Worm (Caenorhabditis elegans) whole organism, L3 larva: ENCODE measurements around the gene Y43C5B.3.

Experiments used
- aly-2 ChIP-seq: fragments of 150-350 bp; optimal IDR thresholded peaks from 2 replicates; lab custom pipeline; 2014; ENCODE audit warnings: missing biosample characterization, missing genetic modification characterization
- ceh-16 ChIP-seq: sonication (generic microtip); optimal IDR thresholded peaks from 2 replicates; lab custom pipeline; 2017; ENCODE audit warnings: missing biosample characterization, missing genetic modification characterization
- ceh-28 ChIP-seq: fragments of 150-350 bp; optimal IDR thresholded peaks from 2 replicates; lab custom pipeline; 2014; ENCODE audit warnings: missing biosample characterization, missing genetic modification reagents, missing genetic modification characterization
- ceh-9 ChIP-seq: sonication (generic microtip); optimal IDR thresholded peaks from 2 replicates; lab custom pipeline; 2018; ENCODE audit warnings: missing biosample characterization, missing genetic modification characterization
- egl-5 ChIP-seq: fragments of 150-350 bp; optimal IDR thresholded peaks from 2 replicates; lab custom pipeline; 2017; ENCODE audit warnings: missing biosample characterization, missing genetic modification reagents, missing genetic modification characterization, inconsistent platforms
- elt-1 ChIP-seq: fragments of 150-350 bp; optimal IDR thresholded peaks from 2 replicates; lab custom pipeline; 2014; ENCODE audit warnings: missing biosample characterization, missing genetic modification characterization
- elt-2 ChIP-seq: sonication (generic microtip); optimal IDR thresholded peaks from 2 replicates; lab custom pipeline; 2016; ENCODE audit warnings: missing genetic modification reagents, mild to moderate bottlenecking, missing genetic modification characterization, missing compliant biosample characterization
- elt-3 ChIP-seq, 3 experiments: fragments of 150-350 bp in 1 of 3; sonication (generic microtip) in 2 of 3; optimal IDR thresholded peaks; 2 replicates in 2 of 3; 4 replicates in 1 of 3; lab custom pipeline; 2014 to 2017; ENCODE audit warnings: missing biosample characterization in 3 of 3, missing genetic modification characterization in 3 of 3
- eor-1 ChIP-seq, 2 experiments: fragments of 150-350 bp; optimal IDR thresholded peaks; 2 replicates each; lab custom pipeline; 2014 to 2018; ENCODE audit warnings: missing biosample characterization in 2 of 2, missing genetic modification characterization in 2 of 2
- fkh-10 ChIP-seq: sonication (generic microtip); optimal IDR thresholded peaks from 2 replicates; lab custom pipeline; 2017; ENCODE audit warnings: missing biosample characterization, missing genetic modification reagents, missing genetic modification characterization
- fos-1 ChIP-seq: fragments of 150-350 bp; optimal IDR thresholded peaks from 2 replicates; lab custom pipeline; 2014; ENCODE audit warnings: missing biosample characterization, missing genetic modification characterization
- hmg-11 ChIP-seq: sonication (generic microtip); optimal IDR thresholded peaks from 2 replicates; lab custom pipeline; 2016; ENCODE audit warnings: missing genetic modification characterization, missing compliant biosample characterization
- jun-1 ChIP-seq: fragments of 150-350 bp; optimal IDR thresholded peaks from 2 replicates; lab custom pipeline; 2014; ENCODE audit warnings: missing biosample characterization, missing genetic modification reagents, missing genetic modification characterization
- lin-15B ChIP-seq: fragments of 150-350 bp; optimal IDR thresholded peaks from 2 replicates; lab custom pipeline; 2014; ENCODE audit warnings: missing biosample characterization, missing genetic modification characterization
- lin-39 ChIP-seq: fragments of 150-350 bp; optimal IDR thresholded peaks from 2 replicates; lab custom pipeline; 2018; ENCODE audit warnings: missing biosample characterization, missing genetic modification reagents, missing genetic modification characterization
- lsy-12 ChIP-seq: sonication (generic microtip); optimal IDR thresholded peaks from 2 replicates; lab custom pipeline; 2016; ENCODE audit warnings: mild to moderate bottlenecking, missing genetic modification characterization, missing compliant biosample characterization
- mdl-1 ChIP-seq: fragments of 150-350 bp; optimal IDR thresholded peaks from 2 replicates; lab custom pipeline; 2014; ENCODE audit warnings: missing biosample characterization, missing genetic modification characterization
- mml-1 ChIP-seq: fragments of 150-350 bp; sonication (generic microtip); optimal IDR thresholded peaks from 3 replicates; lab custom pipeline; 2014; ENCODE audit warnings: missing biosample characterization, missing genetic modification characterization
- nfya-1 ChIP-seq: sonication (generic microtip); optimal IDR thresholded peaks from 2 replicates; lab custom pipeline; 2017; ENCODE audit warnings: missing genetic modification characterization, mild to moderate bottlenecking, missing compliant biosample characterization, antibody characterized with exemption, moderate library complexity; ENCODE audit not compliant: insufficient read depth
- nhr-237 ChIP-seq: fragments of 150-350 bp; optimal IDR thresholded peaks from 2 replicates; lab custom pipeline; 2014; ENCODE audit warnings: missing biosample characterization, missing genetic modification characterization
- nhr-25 ChIP-seq: sonication (generic microtip); optimal IDR thresholded peaks from 2 replicates; lab custom pipeline; 2017; ENCODE audit warnings: missing biosample characterization, missing genetic modification characterization
- nhr-43 ChIP-seq: sonication (generic microtip); optimal IDR thresholded peaks from 2 replicates; lab custom pipeline; 2016; ENCODE audit warnings: mild to moderate bottlenecking, missing genetic modification characterization, missing compliant biosample characterization; ENCODE audit not compliant: poor library complexity, severe bottlenecking
- nhr-76 ChIP-seq: fragments of 150-350 bp; sonication (generic microtip); optimal IDR thresholded peaks from 5 replicates; lab custom pipeline; 2014; ENCODE audit warnings: missing biosample characterization, missing genetic modification characterization
- nhr-77 ChIP-seq: fragments of 150-350 bp; optimal IDR thresholded peaks from 2 replicates; lab custom pipeline; 2014; ENCODE audit warnings: missing biosample characterization, missing genetic modification characterization
- pha-4 ChIP-seq: fragments of 150-350 bp; optimal IDR thresholded peaks from 2 replicates; lab custom pipeline; 2014; ENCODE audit warnings: missing biosample characterization, missing genetic modification reagents, missing genetic modification characterization
- pqm-1 ChIP-seq: fragments of 150-350 bp; optimal IDR thresholded peaks from 2 replicates; lab custom pipeline; 2017; ENCODE audit warnings: missing biosample characterization, missing genetic modification characterization, inconsistent platforms
- sea-2 ChIP-seq: fragments of 150-350 bp; sonication (generic microtip); optimal IDR thresholded peaks from 4 replicates; lab custom pipeline; 2014; ENCODE audit warnings: missing biosample characterization, missing genetic modification reagents, missing genetic modification characterization
- skn-1 ChIP-seq: fragments of 150-350 bp; optimal IDR thresholded peaks from 2 replicates; lab custom pipeline; 2014; ENCODE audit warnings: missing biosample characterization, missing genetic modification characterization
- snpc-4 ChIP-seq: fragments of 150-350 bp; optimal IDR thresholded peaks from 2 replicates; lab custom pipeline; 2014; ENCODE audit warnings: missing biosample characterization, missing genetic modification characterization
- tbx-2 ChIP-seq: sonication (generic microtip); optimal IDR thresholded peaks from 2 replicates; lab custom pipeline; 2016; ENCODE audit warnings: mild to moderate bottlenecking, missing genetic modification characterization, missing compliant biosample characterization
- unc-39 ChIP-seq: sonication (generic microtip); optimal IDR thresholded peaks from 4 replicates; lab custom pipeline; 2017; ENCODE audit warnings: missing biosample characterization, missing genetic modification characterization
- unc-62 ChIP-seq: fragments of 150-350 bp; sonication (generic microtip); optimal IDR thresholded peaks from 4 replicates; lab custom pipeline; 2014; ENCODE audit warnings: missing biosample characterization, missing genetic modification reagents, missing genetic modification characterization
- ztf-11 ChIP-seq: fragments of 150-350 bp; optimal IDR thresholded peaks from 2 replicates; lab custom pipeline; 2014; ENCODE audit warnings: missing biosample characterization, missing genetic modification characterization

Gene Y43C5B.3

ce11 chrIV:10345990-10346389 lies 4.4 kb upstream of the Y43C5B.3 start (continued):
- TF ChIP-seq elt-3 (tag; optimal IDR thresholded peaks at IDR 0.05; lab: Kevin White, UChicago) (no peak), elt-2 (tag; lab: Kevin White, UChicago) (peak; percentile 4), ceh-9 (tag; lab: Kevin White, UChicago) (no peak), snpc-4 (tag; lab: Kevin White, UChicago) (peak; percentile 25), egl-5 (tag; lab: Kevin White, UChicago) (peak; percentile 33)

ce11 chrIV:10346948-10347347 lies 3.4 kb upstream of the Y43C5B.3 start:
- TF ChIP-seq nhr-76 (tag; lab: Kevin White, UChicago): no peak
- TF ChIP-seq hmg-11 (tag; lab: Kevin White, UChicago): no peak
- no peak for TF ChIP-seq elt-1
- no peak for TF ChIP-seq fos-1 (tag; lab: Kevin White, UChicago)
- TF ChIP-seq eor-1 (tag; optimal IDR thresholded peaks at IDR 0.05; lab: Kevin White, UChicago): no peak
- no peak for TF ChIP-seq ceh-28 (tag; lab: Kevin White, UChicago)
- TF ChIP-seq fkh-10: no peak
- TF ChIP-seq snpc-4 (tag; lab: Kevin White, UChicago): no peak
- no peak for TF ChIP-seq lin-39 (tag; lab: Kevin White, UChicago)
- no peak for TF ChIP-seq nfya-1 (tag; lab: Kevin White, UChicago)
- no peak for TF ChIP-seq elt-3 (tag; optimal IDR thresholded peaks at IDR 0.05; lab: Kevin White, UChicago)
- no peak for TF ChIP-seq ceh-16
- TF ChIP-seq tbx-2 (tag; lab: Kevin White, UChicago): no peak
- no peak for TF ChIP-seq mdl-1 (tag; lab: Kevin White, UChicago)
- TF ChIP-seq unc-39 (tag; lab: Kevin White, UChicago): no peak
- TF ChIP-seq mml-1 (tag; lab: Kevin White, UChicago): no peak
- no peak for TF ChIP-seq nhr-43 (tag; lab: Kevin White, UChicago)

DNA sequence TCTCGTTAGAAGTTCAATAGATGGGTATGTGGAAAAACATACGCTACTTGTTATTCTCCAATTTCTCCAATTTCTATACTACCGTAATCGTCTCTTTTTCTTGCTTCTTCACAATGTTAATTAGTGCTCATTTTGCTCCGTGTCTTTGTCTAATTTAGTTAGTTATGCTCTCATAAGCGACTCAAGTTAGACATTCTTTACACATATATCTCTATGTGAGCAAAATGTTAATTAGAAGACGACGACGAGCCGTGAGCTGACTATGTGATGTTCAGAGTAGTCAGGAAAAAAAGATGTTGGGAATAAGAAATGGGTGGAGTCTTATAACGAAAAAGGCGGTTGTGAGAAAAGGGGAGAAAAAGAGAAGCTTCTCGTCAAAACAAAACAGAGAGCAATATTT lies 2.9 kb upstream of the Y43C5B.3 start:
- no peak for TF ChIP-seq tbx-2 (tag; lab: Kevin White, UChicago)
- no peak for TF ChIP-seq lsy-12 (tag; lab: Kevin White, UChicago)
- TF ChIP-seq nhr-25 (tag; lab: Kevin White, UChicago): no peak
- TF ChIP-seq fos-1 (tag; lab: Kevin White, UChicago): no peak
- no peak for TF ChIP-seq snpc-4 (tag; lab: Kevin White, UChicago)
- no peak for TF ChIP-seq pha-4 (tag; lab: Kevin White, UChicago)
- TF ChIP-seq ceh-9 (tag; lab: Kevin White, UChicago): no peak
- no peak for TF ChIP-seq ztf-11 (tag; lab: Kevin White, UChicago)
- no peak for TF ChIP-seq nfya-1 (tag; lab: Kevin White, UChicago)
- no peak for TF ChIP-seq lin-39 (tag; lab: Kevin White, UChicago)
- no peak for TF ChIP-seq nhr-77
- no peak for TF ChIP-seq hmg-11 (tag; lab: Kevin White, UChicago)
- TF ChIP-seq unc-62 (GFP tag; lab: Kevin White, UChicago): no peak
- TF ChIP-seq elt-3 (tag; optimal IDR thresholded peaks at IDR 0.05; lab: Kevin White, UChicago): no peak
- no peak for TF ChIP-seq nhr-237 (tag; lab: Kevin White, UChicago)
- no peak for TF ChIP-seq jun-1 (tag; lab: Kevin White, UChicago)

ce11 chrIV:10352243-10352642 lies 1.9 kb downstream of the Y43C5B.3 start, which contains the start of gene Y43C5B.2:
Gene Y43C5B.2 (minus strand): TSS chrIV:10352343.
- TF ChIP-seq ceh-16: no peak
- no peak for TF ChIP-seq egl-5 (tag; lab: Kevin White, UChicago)
- TF ChIP-seq skn-1 (tag; lab: Kevin White, UChicago): no peak
- no peak for TF ChIP-seq unc-39 (tag; lab: Kevin White, UChicago)
- TF ChIP-seq lin-15B (tag; lab: Kevin White, UChicago): no peak
- TF ChIP-seq nfya-1 (tag; lab: Kevin White, UChicago): no peak
- TF ChIP-seq aly-2 (tag; lab: Kevin White, UChicago): no peak
- no peak for TF ChIP-seq sea-2 (GFP tag; lab: Kevin White, UChicago)
- TF ChIP-seq nhr-77: no peak
- no peak for TF ChIP-seq pha-4 (tag; lab: Kevin White, UChicago)
- no peak for TF ChIP-seq nhr-76 (tag; lab: Kevin White, UChicago)
- TF ChIP-seq elt-1: no peak
- no peak for TF ChIP-seq ztf-11 (tag; lab: Kevin White, UChicago)
- TF ChIP-seq eor-1 (tag; optimal IDR thresholded peaks at IDR 0.05; lab: Kevin White, UChicago): no peak
- no peak for TF ChIP-seq snpc-4 (tag; lab: Kevin White, UChicago)
- no peak for TF ChIP-seq lin-39 (tag; lab: Kevin White, UChicago)
- no peak for TF ChIP-seq hmg-11 (tag; lab: Kevin White, UChicago)
- no peak for TF ChIP-seq ceh-9 (tag; lab: Kevin White, UChicago)
- no peak for TF ChIP-seq elt-2 (tag; lab: Kevin White, UChicago)
- no peak for TF ChIP-seq pqm-1
